Worm (Caenorhabditis elegans): ENCODE results near the gene Y51H4A.25.

DNA sequence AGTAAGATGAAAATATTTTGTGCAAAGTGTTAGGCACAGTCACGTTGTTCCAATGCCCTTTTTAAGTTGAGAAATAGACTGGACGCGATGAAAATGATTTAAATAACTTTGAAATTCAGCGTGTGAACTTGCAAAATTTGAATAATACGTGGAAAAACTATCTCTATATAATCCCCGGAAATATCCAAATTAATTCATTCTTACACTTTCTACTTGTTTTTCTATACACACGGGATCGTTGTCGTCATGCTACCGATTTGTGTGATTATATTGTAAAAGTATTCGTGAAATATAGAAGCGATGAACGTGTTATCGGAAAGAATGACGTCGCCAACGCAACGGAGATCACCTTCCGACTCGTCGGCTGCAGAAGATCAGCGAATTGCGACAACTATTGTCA is 7.4 kb downstream of the Y51H4A.25 start, which contains the start of gene Y43D4A.1:
- TF ChIP-seq lsy-12 (tag; optimal IDR thresholded peaks at IDR 0.05) (no peak), daf-12 (tag; optimal IDR thresholded peaks at IDR 0.05) (no peak), unc-39 (tag; optimal IDR thresholded peaks at IDR 0.05) (no peak), snpc-4 (tag; optimal IDR thresholded peaks at IDR 0.05) (no peak), R02D3.7 (tag; optimal IDR thresholded peaks at IDR 0.05) (no peak), nhr-77 (tag; optimal IDR thresholded peaks at IDR 0.05) (no peak), elt-1 (tag; optimal IDR thresholded peaks at IDR 0.05) (no peak), mdl-1 (tag; optimal IDR thresholded peaks at IDR 0.05) (no peak), ama-1 (optimal IDR thresholded peaks at IDR 0.05) (no peak), nhr-23 (tag; optimal IDR thresholded peaks at IDR 0.05) (no peak), lin-39 (tag; optimal IDR thresholded peaks at IDR 0.05) (no peak), elt-3 (tag; optimal IDR thresholded peaks at IDR 0.05) (no peak), egl-27 (tag; optimal IDR thresholded peaks at IDR 0.05) (no peak)

Data from whole organism, L3 larva.